Fruit fly (Drosophila melanogaster): ENCODE measurements around the gene dsh.

The dsh gene

DNA sequence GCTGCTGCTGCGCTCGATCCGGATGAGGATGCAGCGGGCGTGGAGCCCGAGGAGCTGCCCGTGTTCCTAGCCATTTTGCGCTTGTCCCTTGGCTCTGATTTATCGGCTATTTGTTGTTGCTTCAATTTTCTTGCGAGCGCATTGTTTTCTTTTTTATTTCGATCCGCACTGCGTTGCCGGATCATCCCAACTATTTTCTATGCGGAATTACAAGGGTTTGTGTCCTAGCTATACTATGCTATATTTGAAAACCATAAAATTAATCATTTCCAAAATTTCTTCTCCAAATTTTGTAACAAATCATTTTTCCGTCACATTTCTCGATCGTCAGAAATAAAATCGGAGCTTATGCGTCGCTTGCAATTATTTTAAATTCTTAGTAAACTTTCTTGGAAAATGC lies 7.9 kb upstream of the dsh start, which contains the start of the genes GCS1 and CG11756 (continued):
- TF ChIP-seq row (GFP tag; IDR thresholded peaks at IDR 0.05) = 0 out of 3 replicates have a peak, but pooled peaks have one; percentile 20
- TF ChIP-seq CG32767 (GFP tag; IDR thresholded peaks at IDR 0.05) = no peak
- TF ChIP-seq Med (GFP tag) = peak; percentile 64
- no peak for TF ChIP-seq so (GFP tag; IDR thresholded peaks at IDR 0.05)
- TF ChIP-seq wek (GFP tag; optimal IDR thresholded peaks at IDR 0.05) = no peak
- TF ChIP-seq Myb (GFP tag; optimal IDR thresholded peaks at IDR 0.05) = peak; percentile 21
- no peak for TF ChIP-seq CG10462 (GFP tag; optimal IDR thresholded peaks at IDR 0.05)
- TF ChIP-seq CG4617 (GFP tag; optimal IDR thresholded peaks at IDR 0.05; ENCODE audit: borderline replicate concordance) = peak; percentile 47
- TF ChIP-seq Hr3 (GFP tag; optimal IDR thresholded peaks at IDR 0.05) = no peak
- TF ChIP-seq cato (GFP tag; optimal IDR thresholded peaks at IDR 0.05; ENCODE audit: borderline replicate concordance) = no peak
- TF ChIP-seq CG14710 (tag; optimal IDR thresholded peaks at IDR 0.05) = peak; percentile 23
- no peak for TF ChIP-seq pum (GFP tag; optimal IDR thresholded peaks at IDR 0.05)
- no peak for TF ChIP-seq crp (GFP tag; optimal IDR thresholded peaks at IDR 0.05)
- TF ChIP-seq CHES-1-like (GFP tag; optimal IDR thresholded peaks at IDR 0.05) = peak; percentile 3
- peak; percentile 29 for TF ChIP-seq CG2116 (GFP tag; optimal IDR thresholded peaks at IDR 0.05)
- TF ChIP-seq phol (tag; optimal IDR thresholded peaks at IDR 0.05) = peak; percentile 17
- peak; percentile 2 for TF ChIP-seq CG17829 (tag; optimal IDR thresholded peaks at IDR 0.05)
- peak; percentile 64 for TF ChIP-seq E2f2 (GFP tag; IDR thresholded peaks at IDR 0.05)
- TF ChIP-seq zf30C (GFP tag; optimal IDR thresholded peaks at IDR 0.05) = no peak
- TF ChIP-seq CG18011 (GFP tag; optimal IDR thresholded peaks at IDR 0.05) = no peak
- 0 out of 2 replicates have a peak, but pooled peaks have one; percentile 17 for TF ChIP-seq CG3847 (GFP tag; IDR thresholded peaks at IDR 0.05)
- TF ChIP-seq Mes4 (GFP tag; optimal IDR thresholded peaks at IDR 0.05) = no peak
- peak; percentile 19 for TF ChIP-seq YL-1 (GFP tag; optimal IDR thresholded peaks at IDR 0.05)
- TF ChIP-seq Ets65A (GFP tag) = no peak
- TF ChIP-seq CTCF (GFP tag; optimal IDR thresholded peaks at IDR 0.05) = peak; percentile 51
- no peak for TF ChIP-seq dpn (GFP tag; optimal IDR thresholded peaks at IDR 0.05)
- TF ChIP-seq trem (tag; optimal IDR thresholded peaks at IDR 0.05) = peak; percentile 37
- TF ChIP-seq knrl (GFP tag; IDR thresholded peaks at IDR 0.05; ENCODE audit: partially characterized antibody) = no peak
- no peak for TF ChIP-seq Xbp1 (GFP tag; optimal IDR thresholded peaks at IDR 0.05)

- TF ChIP-seq BEAF-32 (GFP tag; optimal IDR thresholded peaks at IDR 0.05) (peak; percentile 8), CG13424 (tag; optimal IDR thresholded peaks at IDR 0.05) (peak; percentile 10), exex (tag; optimal IDR thresholded peaks at IDR 0.05) (no peak), en (GFP tag; optimal IDR thresholded peaks at IDR 0.05) (no peak), az2 (GFP tag; optimal IDR thresholded peaks at IDR 0.05) (peak; percentile 0), CG10267 (tag; optimal IDR thresholded peaks at IDR 0.05) (peak; percentile 37), CG1792 (GFP tag; optimal IDR thresholded peaks at IDR 0.05) (no peak), Hsf (GFP tag; optimal IDR thresholded peaks at IDR 0.05) (peak; percentile 16), mld (GFP tag; IDR thresholded peaks at IDR 0.05; ENCODE audit: partially characterized antibody) (no peak), ttk (GFP tag; IDR thresholded peaks at IDR 0.05) (no peak), crp (GFP tag; optimal IDR thresholded peaks at IDR 0.05) (no peak), CkIIα-i1 (GFP tag; IDR thresholded peaks at IDR 0.05) (no peak), Stat92E (GFP tag; optimal IDR thresholded peaks at IDR 0.05) (no peak), CoRest (tag; optimal IDR thresholded peaks at IDR 0.05) (peak; percentile 22), HLH3B (GFP tag; IDR thresholded peaks at IDR 0.05) (no peak), her (GFP tag; optimal IDR thresholded peaks at IDR 0.05) (no peak), CG3281 (GFP tag; optimal IDR thresholded peaks at IDR 0.05) (no peak), sqz (GFP tag; optimal IDR thresholded peaks at IDR 0.05) (no peak), grau (tag; optimal IDR thresholded peaks at IDR 0.05) (peak; percentile 31), unc-4 (GFP tag; IDR thresholded peaks at IDR 0.05; ENCODE audit: partially characterized antibody) (no peak), cato (GFP tag; optimal IDR thresholded peaks at IDR 0.05; ENCODE audit: borderline replicate concordance) (no peak), knrl (GFP tag; IDR thresholded peaks at IDR 0.05; ENCODE audit: partially characterized antibody) (no peak), CG14050 (GFP tag; IDR thresholded peaks at IDR 0.05) (no peak), D19B (GFP tag; optimal IDR thresholded peaks at IDR 0.05) (no peak), rib (GFP tag; IDR thresholded peaks at IDR 0.05) (no peak), CG34422 (GFP tag; IDR thresholded peaks at IDR 0.05) (0 out of 3 replicates have a peak, but pooled peaks have one; percentile 44)
These were observed 6.9 kb upstream of the dsh start, which contains the start of gene CG1738 for dm6 chrX:11348829-11349228. Gene CG1738, plus strand, starts transcription at chrX:11349049.

All from whole organism, embryonic.